Worm (Caenorhabditis elegans) whole organism, L1 larva: Measurements from ENCODE around the gene zip-2.

Experiments
- C04F5.9 ChIP-seq: sonication (generic microtip); optimal IDR thresholded peaks from 2 replicates; lab custom pipeline; 2016; ENCODE audit warnings: missing genetic modification characterization, missing compliant biosample characterization
- aly-2 ChIP-seq: fragments of 150-350 bp; optimal IDR thresholded peaks from 2 replicates; lab custom pipeline; 2014; ENCODE audit warnings: missing biosample characterization, missing genetic modification characterization
- ceh-82 ChIP-seq, 3 experiments: fragments of 150-350 bp in 1 of 3; sonication (generic microtip) in 2 of 3; optimal IDR thresholded peaks; 2 replicates each; lab custom pipeline; 2014 to 2017; ENCODE audit warnings: missing biosample characterization in 3 of 3, missing genetic modification characterization in 3 of 3
- lin-39 ChIP-seq: fragments of 150-350 bp; optimal IDR thresholded peaks from 2 replicates; lab custom pipeline; 2014; ENCODE audit warnings: missing biosample characterization, missing genetic modification reagents, missing genetic modification characterization
- nhr-11 ChIP-seq: fragments of 150-350 bp; optimal IDR thresholded peaks from 2 replicates; lab custom pipeline; 2014; ENCODE audit warnings: missing biosample characterization, missing genetic modification characterization

DNA sequence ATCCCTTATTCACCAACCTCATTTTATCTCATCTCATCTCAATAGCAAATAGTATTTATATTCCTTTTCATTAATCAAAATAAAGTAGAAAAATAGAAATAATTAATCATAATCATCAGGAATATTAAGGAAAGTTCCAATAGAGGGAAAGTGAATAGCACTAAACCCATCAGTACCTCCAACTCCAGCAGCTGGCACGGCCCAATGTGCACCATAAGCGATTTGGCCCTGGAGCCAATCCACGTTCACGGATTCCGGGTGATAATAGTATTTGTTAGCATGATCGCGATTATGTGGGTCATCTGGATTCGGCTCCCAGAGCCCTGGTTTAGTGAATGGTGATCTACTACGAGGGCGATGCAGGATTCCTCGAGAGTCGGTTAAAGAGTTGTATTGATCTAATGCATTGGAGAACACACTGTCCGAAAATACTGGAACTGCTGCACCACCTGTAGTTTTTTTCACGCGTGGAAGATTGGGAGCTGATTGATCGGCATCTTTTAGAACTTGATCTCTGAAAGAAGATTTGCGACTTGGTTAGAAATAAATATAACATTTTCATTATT lies 3.0 kb downstream of the zip-2 start:
- TF ChIP-seq aly-2 (peak; percentile 34), C04F5.9 (tag; lab: Kevin White, UChicago) (no peak), ceh-82 (tag; optimal IDR thresholded peaks at IDR 0.05; lab: Kevin White, UChicago) (no peak), lin-39 (tag; lab: Kevin White, UChicago) (no peak), nhr-11 (peak; percentile 22)
